Fruit fly (Drosophila melanogaster) whole organism, prepupa: Measurements from ENCODE around the gene ras.

Experiments used
- Blimp-1 ChIP-seq: fragments of 200-800 bp; sonication (Bioruptor generic); optimal IDR thresholded peaks from 3 replicates; lab custom pipeline; 2017; ENCODE audit warnings: missing biosample characterization, missing genetic modification characterization, mild to moderate bottlenecking, moderate library complexity, missing genetic modification reagents
- CG10669 ChIP-seq: fragments of 200-800 bp; sonication (Bioruptor generic); optimal IDR thresholded peaks from 3 replicates; lab custom pipeline; 2018; ENCODE audit warnings: missing biosample characterization, mild to moderate bottlenecking, missing genetic modification characterization, moderate library complexity
- CG11294 ChIP-seq: fragments of 200-800 bp; sonication (Bioruptor generic); IDR thresholded peaks from 2 replicates; pipeline ENCODE4 v1.3.6; 2022; ENCODE audit warnings: missing biosample characterization, missing genetic modification characterization
- CG11762 ChIP-seq: fragments of 200-800 bp; sonication (Bioruptor generic); optimal IDR thresholded peaks from 3 replicates; lab custom pipeline; 2016; ENCODE audit warnings: missing biosample characterization, missing genetic modification characterization; ENCODE audit not compliant: insufficient read depth
- CG16779 ChIP-seq: fragments of 200-800 bp; sonication (Bioruptor generic); optimal IDR thresholded peaks from 3 replicates; lab custom pipeline; 2017; ENCODE audit warnings: missing biosample characterization, mild to moderate bottlenecking, missing genetic modification characterization
- CG3032 ChIP-seq: fragments of 200-800 bp; optimal IDR thresholded peaks from 2 replicates; lab custom pipeline; 2019; ENCODE audit warnings: missing biosample characterization, mild to moderate bottlenecking, missing genetic modification characterization, moderate library complexity
- CG31627 ChIP-seq: fragments of 200-800 bp; sonication (Bioruptor generic); optimal IDR thresholded peaks from 3 replicates; lab custom pipeline; 2016; ENCODE audit warnings: missing biosample characterization, missing genetic modification characterization
- CG32006 ChIP-seq: fragments of 200-800 bp; sonication (Bioruptor generic); optimal IDR thresholded peaks from 3 replicates; lab custom pipeline; 2017; ENCODE audit warnings: missing biosample characterization, mild to moderate bottlenecking, missing genetic modification characterization
- CG34406 ChIP-seq: fragments of 200-800 bp; sonication (Bioruptor generic); optimal IDR thresholded peaks from 3 replicates; lab custom pipeline; 2016; ENCODE audit warnings: missing biosample characterization, missing genetic modification characterization
- CG3919 ChIP-seq: fragments of 200-800 bp; sonication (Bioruptor generic); optimal IDR thresholded peaks from 3 replicates; lab custom pipeline; 2016; ENCODE audit warnings: missing biosample characterization, missing genetic modification characterization
- CG4318 ChIP-seq: fragments of 200-800 bp; sonication (Bioruptor generic); optimal IDR thresholded peaks from 3 replicates; lab custom pipeline; 2017; ENCODE audit warnings: missing biosample characterization, mild to moderate bottlenecking, missing genetic modification characterization
- CG6163 ChIP-seq: fragments of 200-800 bp; sonication (Bioruptor generic); IDR thresholded peaks from 3 replicates; pipeline ENCODE4 v1.3.6; 2022; ENCODE audit warnings: missing biosample characterization, missing genetic modification characterization
- CG6276 ChIP-seq: fragments of 200-800 bp; sonication (Bioruptor generic); optimal IDR thresholded peaks from 2 replicates; lab custom pipeline; 2017; ENCODE audit warnings: missing biosample characterization, mild to moderate bottlenecking, missing genetic modification characterization
- CG6792 ChIP-seq: fragments of 200-800 bp; sonication (Bioruptor generic); optimal IDR thresholded peaks from 3 replicates; lab custom pipeline; 2016; ENCODE audit warnings: missing biosample characterization, missing genetic modification characterization
- CG6808 ChIP-seq: fragments of 200-800 bp; sonication (Bioruptor generic); optimal IDR thresholded peaks from 3 replicates; lab custom pipeline; 2017; ENCODE audit warnings: missing biosample characterization, missing genetic modification characterization, mild to moderate bottlenecking, moderate library complexity, missing genetic modification reagents
- CG6854 ChIP-seq: fragments of 200-800 bp; sonication (Bioruptor generic); optimal IDR thresholded peaks from 2 replicates; lab custom pipeline; 2017; ENCODE audit warnings: missing biosample characterization, mild to moderate bottlenecking, missing genetic modification characterization
- CG8119 ChIP-seq: fragments of 200-800 bp; sonication (Bioruptor generic); IDR thresholded peaks from 3 replicates; pipeline ENCODE4 v1.3.6; 2022; ENCODE audit warnings: missing biosample characterization, missing genetic modification characterization
- CG8319 ChIP-seq: fragments of 200-800 bp; sonication (Bioruptor generic); optimal IDR thresholded peaks from 3 replicates; lab custom pipeline; 2016; ENCODE audit warnings: missing biosample characterization, missing genetic modification characterization
- CG8632 ChIP-seq: fragments of 200-800 bp; sonication (Bioruptor generic); optimal IDR thresholded peaks from 3 replicates; lab custom pipeline; 2016; ENCODE audit warnings: missing biosample characterization, missing genetic modification characterization
- CG9139 ChIP-seq: fragments of 200-800 bp; sonication (Bioruptor generic); optimal IDR thresholded peaks from 3 replicates; lab custom pipeline; 2017; ENCODE audit warnings: missing biosample characterization, mild to moderate bottlenecking, missing genetic modification characterization
- Eip75B ChIP-seq: fragments of 200-800 bp; sonication (Bioruptor generic); optimal IDR thresholded peaks from 3 replicates; lab custom pipeline; 2016; ENCODE audit warnings: missing biosample characterization, missing genetic modification characterization
- Eip78C ChIP-seq: fragments of 200-800 bp; sonication (Bioruptor generic); peaks from one replicate; lab custom pipeline; 2016; ENCODE audit warnings: missing biosample characterization, missing genetic modification characterization
- Eip93F ChIP-seq: fragments of 200-800 bp; sonication (Bioruptor generic); optimal IDR thresholded peaks from 2 replicates; lab custom pipeline; 2016; ENCODE audit warnings: missing biosample characterization, mild to moderate bottlenecking, missing genetic modification characterization
- Ets21C ChIP-seq: fragments of 200-800 bp; sonication (Bioruptor generic); optimal IDR thresholded peaks from 3 replicates; lab custom pipeline; 2016; ENCODE audit warnings: missing biosample characterization, missing genetic modification characterization
- Ets96B ChIP-seq: fragments of 200-800 bp; optimal IDR thresholded peaks from 2 replicates; lab custom pipeline; 2019; ENCODE audit warnings: missing biosample characterization, mild to moderate bottlenecking, missing genetic modification characterization, moderate library complexity
- Gug ChIP-seq: fragments of 200-800 bp; sonication (Bioruptor generic); IDR thresholded peaks from 2 replicates; pipeline ENCODE4 v1.3.6; 2022; ENCODE audit warnings: missing biosample characterization, missing genetic modification characterization
- Hr38 ChIP-seq: sonication (Bioruptor generic); optimal IDR thresholded peaks from 2 replicates; lab custom pipeline; 2016; ENCODE audit warnings: missing biosample characterization, missing genetic modification characterization
- Hr39 ChIP-seq: fragments of 200-800 bp; sonication (Bioruptor generic); optimal IDR thresholded peaks from 2 replicates; lab custom pipeline; 2016; ENCODE audit warnings: missing biosample characterization, missing genetic modification characterization
- Lpt ChIP-seq: fragments of 200-800 bp; sonication (Bioruptor generic); optimal IDR thresholded peaks from 3 replicates; lab custom pipeline; 2016; ENCODE audit warnings: missing biosample characterization, missing genetic modification characterization
- Met ChIP-seq: fragments of 200-800 bp; sonication (Bioruptor generic); optimal IDR thresholded peaks from 3 replicates; lab custom pipeline; 2016; ENCODE audit warnings: missing biosample characterization, missing genetic modification characterization
- Sox14 ChIP-seq: fragments of 200-800 bp; sonication (Bioruptor generic); optimal IDR thresholded peaks from 3 replicates; lab custom pipeline; 2016; ENCODE audit warnings: missing biosample characterization, missing genetic modification characterization
- Sox15 ChIP-seq: fragments of 200-800 bp; sonication (Bioruptor generic); optimal IDR thresholded peaks from 3 replicates; lab custom pipeline; 2016; ENCODE audit warnings: missing biosample characterization, missing genetic modification characterization
- acj6 ChIP-seq: fragments of 200-800 bp; sonication (Bioruptor generic); optimal IDR thresholded peaks from 3 replicates; lab custom pipeline; 2016; ENCODE audit warnings: missing biosample characterization, missing genetic modification characterization
- eg ChIP-seq: fragments of 200-800 bp; sonication (Bioruptor generic); IDR thresholded peaks from 3 replicates; pipeline ENCODE4 v1.3.6; 2022; ENCODE audit warnings: missing biosample characterization, missing genetic modification characterization
- esn ChIP-seq: fragments of 200-800 bp; sonication (Bioruptor generic); optimal IDR thresholded peaks from 2 replicates; lab custom pipeline; 2016; ENCODE audit warnings: missing biosample characterization, mild to moderate bottlenecking, missing genetic modification characterization, moderate library complexity
- fkh ChIP-seq: fragments of 200-800 bp; sonication (Bioruptor generic); optimal IDR thresholded peaks from 3 replicates; lab custom pipeline; 2017; ENCODE audit warnings: missing biosample characterization, mild to moderate bottlenecking, missing genetic modification characterization, moderate library complexity
- lz ChIP-seq: fragments of 200-800 bp; sonication (Bioruptor generic); optimal IDR thresholded peaks from 3 replicates; lab custom pipeline; 2016; ENCODE audit warnings: missing biosample characterization, missing genetic modification characterization
- salr ChIP-seq, 2 experiments: fragments of 200-800 bp; sonication (Bioruptor generic); optimal IDR thresholded peaks; 3 replicates each; lab custom pipeline; 2016 to 2018; ENCODE audit warnings: missing biosample characterization in 2 of 2, missing genetic modification characterization in 2 of 2, mild to moderate bottlenecking in 1 of 2
- spab ChIP-seq: fragments of 200-800 bp; sonication (Bioruptor generic); optimal IDR thresholded peaks from 2 replicates; lab custom pipeline; 2017; ENCODE audit warnings: missing biosample characterization, mild to moderate bottlenecking, missing genetic modification characterization, missing genetic modification reagents
- ss ChIP-seq, 2 experiments: fragments of 200-800 bp; sonication (Bioruptor generic); optimal IDR thresholded peaks; 2 replicates in 1 of 2; 3 replicates in 1 of 2; lab custom pipeline; 2017 to 2018; ENCODE audit warnings: mild to moderate bottlenecking in 2 of 2, missing biosample characterization in 2 of 2, missing genetic modification characterization in 2 of 2, moderate library complexity in 1 of 2
- svp ChIP-seq: fragments of 200-800 bp; sonication (Bioruptor generic); peaks from one replicate; lab custom pipeline; 2016; ENCODE audit warnings: missing biosample characterization, missing genetic modification characterization
- topi ChIP-seq: fragments of 200-800 bp; sonication (Bioruptor generic); optimal IDR thresholded peaks from 3 replicates; lab custom pipeline; 2016; ENCODE audit warnings: missing biosample characterization, missing genetic modification characterization

Gene ras

dm6 chrX:10762959-10763883 lies 18.9 kb downstream of the ras start (continued):
- TF ChIP-seq CG8119 (GFP tag; lab: Robert Waterston, UW) = no peak

- TF ChIP-seq CG10669 (no peak), fkh (GFP tag; lab: Kevin White, UChicago) (peak; percentile 81), Hr39 (peak; percentile 3), CG3919 (GFP tag; lab: Kevin White, UChicago) (no peak), Sox15 (GFP tag; lab: Kevin White, UChicago) (no peak), svp (GFP tag; lab: Kevin White, UChicago) (peak; percentile 54), CG16779 (tag; lab: Kevin White, UChicago) (no peak), eg (GFP tag; lab: Robert Waterston, UW) (no peak), CG32006 (GFP tag; lab: Kevin White, UChicago) (no peak), Ets96B (tag; lab: Kevin White, UChicago) (no peak), CG6163 (GFP tag; lab: Robert Waterston, UW) (no peak), Sox14 (GFP tag; lab: Kevin White, UChicago) (peak; percentile 55), CG6276 (no peak), Eip78C (GFP tag; lab: Kevin White, UChicago) (no peak), CG3032 (peak; percentile 3), CG4318 (GFP tag; lab: Kevin White, UChicago) (no peak), CG11294 (GFP tag; lab: Robert Waterston, UW) (no peak), CG6808 (peak; percentile 100)
- TF ChIP-seq, all 60 proteins: peak for 6
Observed at dm6 chrX:10764206-10764605, 19.9 kb downstream of the ras start, which contains the start of gene Tango5. Tango5 (minus strand) TSS chrX:10764413.

dm6 chrX:10766976-10767349 lies 22.7 kb downstream of the ras start:
- TF ChIP-seq CG10669 (no peak), Hr38 (GFP tag; lab: Kevin White, UChicago) (no peak), spab (GFP tag; lab: Kevin White, UChicago) (no peak), Hr39 (no peak), CG6792 (GFP tag; lab: Kevin White, UChicago) (no peak), CG6276 (peak; percentile 75), lz (GFP tag; lab: Kevin White, UChicago) (no peak), CG11762 (no peak), CG8119 (GFP tag; lab: Robert Waterston, UW) (peak; percentile 59; the same call in 2 of the 3 replicates), Blimp-1 (GFP tag; lab: Kevin White, UChicago) (peak; percentile 25), Eip75B (no peak), Ets96B (tag; lab: Kevin White, UChicago) (no peak), svp (GFP tag; lab: Kevin White, UChicago) (no peak), salr (GFP tag; optimal IDR thresholded peaks at IDR 0.05; lab: Kevin White, UChicago) (no peak)

dm6 chrX:10767350-10768005 lies 23.2 kb downstream of the ras start:
- TF ChIP-seq CG6854 (no peak), Gug (GFP tag; lab: Robert Waterston, UW) (peak; percentile 53), acj6 (GFP tag; lab: Kevin White, UChicago) (peak; percentile 44), CG34406 (peak; percentile 48), CG11294 (GFP tag; lab: Robert Waterston, UW) (peak; percentile 28), Eip75B (peak; percentile 71), Sox15 (GFP tag; lab: Kevin White, UChicago) (peak; percentile 47), Lpt (peak; percentile 53), ss (GFP tag; optimal IDR thresholded peaks at IDR 0.05; lab: Kevin White, UChicago) (peak; percentile 95 to 97), Ets21C (GFP tag; lab: Kevin White, UChicago) (no peak), CG6276 (peak; percentile 70), CG9139 (GFP tag; lab: Kevin White, UChicago) (peak; percentile 80), topi (GFP tag; lab: Kevin White, UChicago) (peak; percentile 65), svp (GFP tag; lab: Kevin White, UChicago) (peak; percentile 83), CG8319 (GFP tag; lab: Kevin White, UChicago) (no peak), CG32006 (GFP tag; lab: Kevin White, UChicago) (peak; percentile 85), CG31627 (GFP tag; lab: Kevin White, UChicago) (peak; percentile 54), CG6163 (GFP tag; lab: Robert Waterston, UW) (peak; percentile 69; the same call in 2 of the 3 replicates), Eip93F (GFP tag; lab: Kevin White, UChicago) (peak; percentile 73), esn (GFP tag; lab: Kevin White, UChicago) (peak; percentile 59), Met (GFP tag; lab: Kevin White, UChicago) (peak; percentile 36), CG10669 (peak; percentile 60), CG8632 (GFP tag; lab: Kevin White, UChicago) (peak; percentile 52)
